Worm (Caenorhabditis elegans) whole organism, early embryonic: Measurements from ENCODE around the gene elo-4.

Source experiments
- B0310.2 ChIP-seq: sonication (generic microtip); optimal IDR thresholded peaks from 2 replicates; lab custom pipeline; 2016; ENCODE audit warnings: mild to moderate bottlenecking, missing genetic modification characterization, missing compliant biosample characterization
- F13C5.2 ChIP-seq: sonication (generic microtip); optimal IDR thresholded peaks from 2 replicates; lab custom pipeline; 2017; ENCODE audit warnings: mild to moderate bottlenecking, missing genetic modification characterization, inconsistent platforms, missing compliant biosample characterization
- aly-1 ChIP-seq: sonication (generic microtip); optimal IDR thresholded peaks from 2 replicates; lab custom pipeline; 2016; ENCODE audit warnings: missing genetic modification characterization, missing compliant biosample characterization
- ama-1 ChIP-seq: fragments of 150-350 bp; optimal IDR thresholded peaks from 2 replicates; lab custom pipeline; 2014
- ceh-13 ChIP-seq: fragments of 200-800 bp; sonication (Bioruptor generic); optimal IDR thresholded peaks from 2 replicates; lab custom pipeline; 2018; ENCODE audit warnings: mild to moderate bottlenecking, missing genetic modification characterization, missing compliant biosample characterization
- ceh-36 ChIP-seq: sonication (generic microtip); optimal IDR thresholded peaks from 2 replicates; lab custom pipeline; 2016; ENCODE audit warnings: missing genetic modification characterization, inconsistent platforms, missing compliant biosample characterization
- ets-7 ChIP-seq: sonication (generic microtip); optimal IDR thresholded peaks from 2 replicates; lab custom pipeline; 2016; ENCODE audit warnings: missing genotype, missing genetic modification characterization, missing compliant biosample characterization
- flt-1 ChIP-seq: fragments of 200-800 bp; sonication (Bioruptor generic); IDR thresholded peaks from 2 replicates; pipeline ENCODE4 v1.3.6; 2022; ENCODE audit warnings: missing genetic modification characterization, missing compliant biosample characterization
- hmbx-1 ChIP-seq: sonication (generic microtip); optimal IDR thresholded peaks from 2 replicates; lab custom pipeline; 2016; ENCODE audit warnings: mild to moderate bottlenecking, missing genetic modification characterization, missing compliant biosample characterization
- pes-1 ChIP-seq: fragments of 200-800 bp; sonication (Bioruptor generic); IDR thresholded peaks from 2 replicates; pipeline ENCODE4 v1.3.6; 2022; ENCODE audit warnings: missing genetic modification reagents, missing genetic modification characterization, missing compliant biosample characterization
- scrt-1 ChIP-seq: fragments of 200-800 bp; sonication (Bioruptor generic); IDR thresholded peaks from 2 replicates; pipeline ENCODE4 v1.3.6; 2022; ENCODE audit warnings: missing genetic modification characterization, missing compliant biosample characterization
- sea-1 ChIP-seq: fragments of 200-800 bp; sonication (Bioruptor generic); conservative IDR thresholded peaks from 2 replicates; pipeline ENCODE4 v1.3.6; 2022; ENCODE audit warnings: missing genetic modification characterization, missing compliant biosample characterization
- tbx-11 ChIP-seq: fragments of 200-800 bp; sonication (Bioruptor generic); IDR thresholded peaks from 2 replicates; pipeline ENCODE4 v1.3.6; 2022; ENCODE audit warnings: missing genetic modification characterization, missing compliant biosample characterization
- tbx-37 ChIP-seq: fragments of 200-800 bp; sonication (Bioruptor generic); conservative IDR thresholded peaks from 2 replicates; pipeline ENCODE4 v1.3.6; 2022; ENCODE audit warnings: missing genetic modification reagents, missing genetic modification characterization, missing compliant biosample characterization

- TF ChIP-seq ama-1 (no peak), scrt-1 (no peak), flt-1 (GFP tag; lab: Robert Waterston, UW) (no peak), tbx-37 (GFP tag; lab: Robert Waterston, UW) (no peak), tbx-11 (GFP tag; lab: Robert Waterston, UW) (no peak), B0310.2 (tag; lab: Kevin White, UChicago) (no peak), ceh-13 (GFP tag; lab: Kevin White, UChicago) (no peak), sea-1 (GFP tag; lab: Robert Waterston, UW) (0 out of 2 replicates have a peak, but pooled peaks have one; percentile 13), ceh-36 (tag; lab: Kevin White, UChicago) (no peak), aly-1 (tag; lab: Kevin White, UChicago) (no peak), F13C5.2 (tag; lab: Kevin White, UChicago) (no peak), ets-7 (tag; lab: Kevin White, UChicago) (no peak), pes-1 (GFP tag; lab: Robert Waterston, UW) (no peak), hmbx-1 (tag; lab: Kevin White, UChicago) (no peak)
Measured at ce11 chrIII:9340025-9340424, 6.0 kb upstream of the elo-4 start.
